Fruit fly (Drosophila melanogaster) whole organism, embryonic: ENCODE measurements around the gene Clc.

ENCODE experiments used
- Aef1 ChIP-seq: fragments of 200-800 bp; sonication (Bioruptor generic); IDR thresholded peaks from 3 replicates; pipeline ENCODE4 v1.3.6; 2022; ENCODE audit warnings: missing biosample characterization, missing genetic modification characterization
- Antp ChIP-seq: fragments of 200-800 bp; sonication (Bioruptor generic); optimal IDR thresholded peaks from 3 replicates; lab custom pipeline; 2016; ENCODE audit warnings: missing biosample characterization, missing genetic modification characterization
- Atf-2 ChIP-seq: fragments of 200-800 bp; sonication (Bioruptor generic); optimal IDR thresholded peaks from 2 replicates; lab custom pipeline; 2016; ENCODE audit warnings: missing biosample characterization, missing genetic modification characterization
- Awh ChIP-seq: fragments of 200-800 bp; sonication (Bioruptor generic); IDR thresholded peaks from 2 replicates; pipeline ENCODE4, ENCODE4 v1.3.6; 2022; ENCODE audit warnings: missing biosample characterization, missing genetic modification characterization
- CG11695 ChIP-seq: fragments of 200-800 bp; sonication (Bioruptor generic); IDR thresholded peaks from 3 replicates; pipeline ENCODE4 v1.3.6; 2022; ENCODE audit warnings: missing biosample characterization, missing genetic modification characterization
- CG12236 ChIP-seq: fragments of 200-800 bp; sonication (Bioruptor generic); optimal IDR thresholded peaks from 2 replicates; lab custom pipeline; 2016; ENCODE audit warnings: missing biosample characterization, missing genetic modification characterization
- CG14050 ChIP-seq: fragments of 200-800 bp; sonication (Bioruptor generic); IDR thresholded peaks from 3 replicates; pipeline ENCODE4 v1.3.6; 2022; ENCODE audit warnings: missing biosample characterization, missing genetic modification characterization
- CG1602 ChIP-seq: fragments of 200-800 bp; sonication (Bioruptor generic); optimal IDR thresholded peaks from 3 replicates; lab custom pipeline; 2016; ENCODE audit warnings: missing biosample characterization, missing genetic modification characterization
- CG16779 ChIP-seq: fragments of 200-800 bp; sonication (Bioruptor generic); IDR thresholded peaks from 2 replicates; pipeline ENCODE4 v1.3.6; 2022; ENCODE audit warnings: missing biosample characterization, missing genetic modification characterization
- CG17802 ChIP-seq: fragments of 200-800 bp; sonication (Bioruptor generic); optimal IDR thresholded peaks from 2 replicates; lab custom pipeline; 2018; ENCODE audit warnings: missing biosample characterization, mild to moderate bottlenecking, missing genetic modification characterization, moderate library complexity
- CG18476 ChIP-seq: fragments of 200-800 bp; sonication (Bioruptor generic); optimal IDR thresholded peaks from 2 replicates; lab custom pipeline; 2016; ENCODE audit warnings: missing biosample characterization, mild to moderate bottlenecking, missing genetic modification characterization
- CG18599 ChIP-seq: fragments of 200-800 bp; sonication (Bioruptor generic); optimal IDR thresholded peaks from 3 replicates; lab custom pipeline; 2017; ENCODE audit warnings: missing biosample characterization, missing genetic modification characterization, mild to moderate bottlenecking, moderate library complexity, missing genetic modification reagents
- CG2120 ChIP-seq: fragments of 200-800 bp; sonication (Bioruptor generic); optimal IDR thresholded peaks from 3 replicates; lab custom pipeline; 2016; ENCODE audit warnings: missing biosample characterization, missing genetic modification characterization
- CG2202 ChIP-seq: fragments of 200-800 bp; sonication (Bioruptor generic); optimal IDR thresholded peaks from 2 replicates; lab custom pipeline; 2018; ENCODE audit warnings: missing biosample characterization, mild to moderate bottlenecking, missing genetic modification characterization
- CG4282 ChIP-seq: fragments of 200-800 bp; sonication (Bioruptor generic); optimal IDR thresholded peaks from 2 replicates; lab custom pipeline; 2016; ENCODE audit warnings: missing biosample characterization, missing genetic modification characterization
- CG5180 ChIP-seq: fragments of 200-800 bp; sonication (Bioruptor generic); optimal IDR thresholded peaks from 3 replicates; lab custom pipeline; 2017; ENCODE audit warnings: missing biosample characterization, missing genetic modification characterization, mild to moderate bottlenecking, moderate library complexity, missing genetic modification reagents
- CG6654 ChIP-seq: fragments of 200-800 bp; sonication (Bioruptor generic); optimal IDR thresholded peaks from 2 replicates; lab custom pipeline; 2017; ENCODE audit warnings: missing biosample characterization, mild to moderate bottlenecking, missing genetic modification characterization
- CG6689 ChIP-seq: fragments of 200-800 bp; sonication (Bioruptor generic); IDR thresholded peaks from 2 replicates; pipeline ENCODE4 v1.3.6; 2022; ENCODE audit warnings: missing biosample characterization, missing genetic modification characterization
- CG6765 ChIP-seq: fragments of 200-800 bp; sonication (Bioruptor generic); optimal IDR thresholded peaks from 3 replicates; lab custom pipeline; 2017; ENCODE audit warnings: missing biosample characterization, mild to moderate bottlenecking, missing genetic modification characterization
- CG7963 ChIP-seq: fragments of 200-800 bp; sonication (Bioruptor generic); IDR thresholded peaks from 3 replicates; pipeline ENCODE4 v1.3.6; 2022; ENCODE audit warnings: missing biosample characterization, missing genetic modification characterization; ENCODE audit not compliant: partially characterized antibody
- CG9437 ChIP-seq: fragments of 200-800 bp; sonication (Bioruptor generic); optimal IDR thresholded peaks from 2 replicates; lab custom pipeline; 2018; ENCODE audit warnings: missing biosample characterization, mild to moderate bottlenecking, missing genetic modification characterization
- CG9609 ChIP-seq: fragments of 200-800 bp; sonication (Bioruptor generic); optimal IDR thresholded peaks from 3 replicates; lab custom pipeline; 2016; ENCODE audit warnings: missing biosample characterization, missing genetic modification characterization
- Dbx ChIP-seq: fragments of 200-800 bp; sonication (Bioruptor generic); IDR thresholded peaks from 3 replicates; pipeline ENCODE4 v1.3.6; 2022; ENCODE audit warnings: missing biosample characterization, missing genetic modification characterization
- Dip2 ChIP-seq: fragments of 200-800 bp; sonication (Bioruptor generic); IDR thresholded peaks from 2 replicates; pipeline ENCODE4 v1.3.6; 2022; ENCODE audit warnings: missing biosample characterization, missing genetic modification characterization
- Doc3 ChIP-seq: fragments of 200-800 bp; sonication (Bioruptor generic); IDR thresholded peaks from 3 replicates; pipeline ENCODE4 v1.3.6; 2022; ENCODE audit warnings: missing biosample characterization, missing genetic modification characterization; ENCODE audit not compliant: partially characterized antibody
- HmgZ ChIP-seq: fragments of 200-800 bp; sonication (Bioruptor generic); optimal IDR thresholded peaks from 2 replicates; lab custom pipeline; 2018; ENCODE audit warnings: missing biosample characterization, mild to moderate bottlenecking, missing genetic modification characterization
- Kr ChIP-seq: fragments of 200-800 bp; sonication (Bioruptor generic); optimal IDR thresholded peaks from 2 replicates; lab custom pipeline; 2017; ENCODE audit warnings: missing biosample characterization, mild to moderate bottlenecking, missing genetic modification characterization
- NK7.1 ChIP-seq: fragments of 200-800 bp; sonication (Bioruptor generic); optimal IDR thresholded peaks from 3 replicates; lab custom pipeline; 2016; ENCODE audit warnings: missing biosample characterization, missing genetic modification characterization
- Scr ChIP-seq: fragments of 200-800 bp; sonication (Bioruptor generic); IDR thresholded peaks from 2 replicates; pipeline ENCODE4 v1.3.6; 2022; ENCODE audit warnings: missing biosample characterization, missing genetic modification characterization; ENCODE audit not compliant: partially characterized antibody
- Six4 ChIP-seq: fragments of 200-800 bp; sonication (Bioruptor generic); optimal IDR thresholded peaks from 2 replicates; lab custom pipeline; 2016; ENCODE audit warnings: missing biosample characterization, missing genetic modification characterization
- TFAM ChIP-seq: fragments of 200-800 bp; sonication (Bioruptor generic); optimal IDR thresholded peaks from 2 replicates; lab custom pipeline; 2017; ENCODE audit warnings: missing biosample characterization, missing genetic modification characterization, inconsistent platforms
- Xbp1 ChIP-seq: fragments of 200-800 bp; sonication (Bioruptor generic); optimal IDR thresholded peaks from 3 replicates; lab custom pipeline; 2016; ENCODE audit warnings: missing biosample characterization, mild to moderate bottlenecking, missing genetic modification characterization
- cas ChIP-seq: fragments of 200-800 bp; sonication (Bioruptor generic); IDR thresholded peaks from 2 replicates; pipeline ENCODE4 v1.3.6; 2022; ENCODE audit warnings: missing biosample characterization, missing genetic modification characterization
- crc ChIP-seq: fragments of 200-800 bp; sonication (Bioruptor generic); optimal IDR thresholded peaks from 2 replicates; lab custom pipeline; 2016; ENCODE audit warnings: missing biosample characterization, missing genetic modification characterization
- crol ChIP-seq: fragments of 200-800 bp; sonication (Bioruptor generic); IDR thresholded peaks from 2 replicates; pipeline ENCODE4 v1.3.6; 2022; ENCODE audit warnings: missing biosample characterization, missing genetic modification characterization
- esg ChIP-seq: fragments of 200-800 bp; sonication (Bioruptor generic); conservative IDR thresholded peaks from 2 replicates; pipeline ENCODE4 v1.3.6; 2022; ENCODE audit warnings: missing biosample characterization, missing genetic modification characterization
- eyg ChIP-seq: fragments of 200-800 bp; sonication (Bioruptor generic); optimal IDR thresholded peaks from 3 replicates; lab custom pipeline; 2016; ENCODE audit warnings: missing biosample characterization, missing genetic modification characterization
- gem ChIP-seq: fragments of 200-800 bp; sonication (Bioruptor generic); optimal IDR thresholded peaks from 2 replicates; lab custom pipeline; 2019; ENCODE audit warnings: missing biosample characterization, mild to moderate bottlenecking, missing genetic modification characterization, moderate library complexity
- hth ChIP-seq: fragments of >200 bp; optimal IDR thresholded peaks from 2 replicates; lab custom pipeline; 2017; ENCODE audit warnings: inconsistent platforms
- klu ChIP-seq: fragments of 200-800 bp; sonication (Bioruptor generic); IDR thresholded peaks from 2 replicates; pipeline ENCODE4 v1.3.6; 2022; ENCODE audit warnings: missing biosample characterization, missing genetic modification characterization
- knrl ChIP-seq: fragments of 200-800 bp; sonication (Bioruptor generic); IDR thresholded peaks from 3 replicates; pipeline ENCODE4 v1.3.6; 2022; ENCODE audit warnings: missing biosample characterization, missing genetic modification characterization; ENCODE audit not compliant: partially characterized antibody
- lbe ChIP-seq: fragments of 200-800 bp; sonication (Bioruptor generic); optimal IDR thresholded peaks from 2 replicates; lab custom pipeline; 2016; ENCODE audit warnings: missing biosample characterization, mild to moderate bottlenecking, missing genetic modification characterization
- mld ChIP-seq: fragments of 200-800 bp; sonication (Bioruptor generic); IDR thresholded peaks from 3 replicates; pipeline ENCODE4 v1.3.6; 2022; ENCODE audit warnings: missing biosample characterization, missing genetic modification characterization; ENCODE audit not compliant: partially characterized antibody
- phol ChIP-seq: fragments of 200-800 bp; sonication (Bioruptor generic); optimal IDR thresholded peaks from 3 replicates; lab custom pipeline; 2018; ENCODE audit warnings: missing biosample characterization, mild to moderate bottlenecking, missing genetic modification characterization, moderate library complexity
- psq ChIP-seq: fragments of 200-800 bp; sonication (Bioruptor generic); optimal IDR thresholded peaks from 2 replicates; lab custom pipeline; 2017; ENCODE audit warnings: missing biosample characterization, missing genetic modification characterization
- seq ChIP-seq: fragments of 200-800 bp; sonication (Bioruptor generic); IDR thresholded peaks from 2 replicates; pipeline ENCODE4 v1.3.6; 2022; ENCODE audit warnings: missing biosample characterization, missing genetic modification characterization
- sim ChIP-seq: fragments of 200-800 bp; sonication (Bioruptor generic); IDR thresholded peaks from 2 replicates; pipeline ENCODE4 v1.3.6; 2022; ENCODE audit warnings: missing biosample characterization, missing genetic modification characterization
- tin ChIP-seq: fragments of 200-800 bp; sonication (Bioruptor generic); optimal IDR thresholded peaks from 3 replicates; lab custom pipeline; 2016; ENCODE audit warnings: missing biosample characterization, missing genetic modification characterization
- tio ChIP-seq: fragments of 200-800 bp; sonication (Bioruptor generic); optimal IDR thresholded peaks from 2 replicates; lab custom pipeline; 2017; ENCODE audit warnings: missing biosample characterization, missing genetic modification characterization, inconsistent platforms
- yki ChIP-seq: fragments of >200 bp; optimal IDR thresholded peaks from 3 replicates; lab custom pipeline; 2018
- z ChIP-seq: fragments of 200-800 bp; sonication (Bioruptor generic); IDR thresholded peaks from 3 replicates; pipeline ENCODE4 v1.3.6; 2022; ENCODE audit warnings: missing biosample characterization, missing genetic modification characterization

The Clc gene

dm6 chr3L:20247513-20248173 is 6.8 kb downstream of the Clc start, which contains the start of gene rdgC (continued):
- TF ChIP-seq CG11695 (GFP tag; lab: Robert Waterston, UW) (peak; percentile 96), Aef1 (GFP tag; lab: Robert Waterston, UW) (peak; percentile 96), crc (GFP tag; lab: Kevin White, UChicago) (peak; percentile 93), mld (GFP tag; lab: Robert Waterston, UW) (no peak), seq (GFP tag; lab: Robert Waterston, UW) (peak; percentile 95), knrl (GFP tag; lab: Robert Waterston, UW) (no peak), z (GFP tag; lab: Robert Waterston, UW) (peak; percentile 76), lbe (GFP tag; lab: Kevin White, UChicago) (peak; percentile 54), CG18476 (peak; percentile 95), klu (GFP tag; lab: Robert Waterston, UW) (peak; percentile 89), CG4282 (GFP tag; lab: Kevin White, UChicago) (peak; percentile 82), CG7963 (no peak), yki (lab: Kevin White, UChicago) (no peak), TFAM (peak; percentile 77), CG6765 (GFP tag; lab: Kevin White, UChicago) (peak; percentile 91), CG6689 (peak; percentile 96), Atf-2 (peak; percentile 91), CG12236 (GFP tag; lab: Kevin White, UChicago) (peak; percentile 83), Awh (GFP tag; lab: Robert Waterston, UW) (peak; percentile 97), sim (peak; percentile 89), CG1602 (GFP tag; lab: Kevin White, UChicago) (peak; percentile 90), hth (lab: Kevin White, UChicago) (no peak), CG9609 (GFP tag; lab: Kevin White, UChicago) (peak; percentile 96), CG9437 (GFP tag; lab: Kevin White, UChicago) (peak; percentile 85), HmgZ (peak; percentile 94), Scr (no peak), crol (peak; percentile 26; the same call in 1 of the 2 replicates), Dbx (GFP tag; lab: Robert Waterston, UW) (peak; percentile 98), CG2120 (GFP tag; lab: Kevin White, UChicago) (peak; percentile 97), CG18599 (GFP tag; lab: Kevin White, UChicago) (peak; percentile 98), eyg (GFP tag; lab: Kevin White, UChicago) (peak; percentile 95), Dip2 (GFP tag; lab: Robert Waterston, UW) (0 out of 2 replicates have a peak, but pooled peaks have one; percentile 31), psq (GFP tag; lab: Kevin White, UChicago) (peak; percentile 78), gem (tag; lab: Kevin White, UChicago) (peak; percentile 97), Xbp1 (GFP tag; lab: Kevin White, UChicago) (peak; percentile 96), CG17802 (tag; lab: Kevin White, UChicago) (peak; percentile 85), CG2202 (tag; lab: Kevin White, UChicago) (peak; percentile 33), Kr (GFP tag; lab: Kevin White, UChicago) (no peak), Antp (GFP tag; lab: Kevin White, UChicago) (peak; percentile 96), esg (GFP tag; lab: Robert Waterston, UW) (peak; percentile 91), CG16779 (GFP tag; lab: Robert Waterston, UW) (peak; percentile 89), CG5180 (peak; percentile 85), CG14050 (peak; percentile 95), CG6654 (GFP tag; lab: Kevin White, UChicago) (peak; percentile 75), tin (GFP tag; lab: Kevin White, UChicago) (peak; percentile 94), Six4 (GFP tag; lab: Kevin White, UChicago) (peak; percentile 95), Doc3 (GFP tag; lab: Robert Waterston, UW) (no peak), NK7.1 (GFP tag; lab: Kevin White, UChicago) (peak; percentile 94), cas (GFP tag; lab: Robert Waterston, UW) (peak; percentile 87), tio (GFP tag; lab: Kevin White, UChicago) (peak; percentile 92), phol (peak; percentile 94)
